Worm (Caenorhabditis elegans) whole organism, young adult: ENCODE measurements around the gene try-11.

Experiments used
- B0035.1 ChIP-seq: sonication (generic microtip); optimal IDR thresholded peaks from 2 replicates; lab custom pipeline; 2016; ENCODE audit warnings: missing genetic modification characterization, mild to moderate bottlenecking, missing compliant biosample characterization, missing genotype, missing genetic modification reagents
- B0336.3 ChIP-seq: fragments of 200-800 bp; sonication (Bioruptor generic); IDR thresholded peaks from 2 replicates; pipeline ENCODE4 v1.3.6; 2022; ENCODE audit warnings: missing genetic modification characterization, missing compliant biosample characterization
- C06A6.2 ChIP-seq: fragments of 200-800 bp; sonication (Bioruptor generic); conservative IDR thresholded peaks from 2 replicates; pipeline ENCODE4 v1.3.6; 2022; ENCODE audit warnings: missing genetic modification characterization, missing compliant biosample characterization
- C17E4.6 ChIP-seq: fragments of 200-800 bp; sonication (Bioruptor generic); IDR thresholded peaks from 2 replicates; pipeline ENCODE4 v1.3.6; 2022; ENCODE audit warnings: missing genetic modification reagents, missing genetic modification characterization, missing compliant biosample characterization
- F33H1.4 ChIP-seq: fragments of 200-800 bp; sonication (Bioruptor generic); IDR thresholded peaks from 2 replicates; pipeline ENCODE4 v1.3.6; 2022; ENCODE audit warnings: missing genetic modification reagents, missing genetic modification characterization, missing compliant biosample characterization
- F49E8.2 ChIP-seq: sonication (generic microtip); optimal IDR thresholded peaks from 3 replicates; lab custom pipeline; 2017; ENCODE audit warnings: missing genetic modification characterization, mild to moderate bottlenecking, missing compliant biosample characterization, antibody characterized with exemption, moderate library complexity; ENCODE audit not compliant: insufficient read depth
- F52B5.7 ChIP-seq: sonication (generic microtip); optimal IDR thresholded peaks from 2 replicates; lab custom pipeline; 2016; ENCODE audit warnings: mild to moderate bottlenecking, missing genetic modification characterization, missing compliant biosample characterization
- K11D2.4 ChIP-seq: fragments of 200-800 bp; sonication (Bioruptor generic); IDR thresholded peaks from 2 replicates; pipeline ENCODE4 v1.3.6; 2022; ENCODE audit warnings: missing genetic modification reagents, missing genetic modification characterization, missing compliant biosample characterization
- T07F8.4 ChIP-seq: sonication (generic microtip); optimal IDR thresholded peaks from 2 replicates; lab custom pipeline; 2016; ENCODE audit warnings: mild to moderate bottlenecking, missing genetic modification characterization, moderate library complexity, missing compliant biosample characterization
- T26A5.8 ChIP-seq: sonication (generic microtip); optimal IDR thresholded peaks from 2 replicates; lab custom pipeline; 2016; ENCODE audit warnings: missing genetic modification characterization, missing compliant biosample characterization
- Y79H2A.3 ChIP-seq: fragments of 200-800 bp; sonication (Bioruptor generic); conservative IDR thresholded peaks from 2 replicates; pipeline ENCODE4 v1.3.6; 2022; ENCODE audit warnings: missing genetic modification reagents, missing genetic modification characterization, missing compliant biosample characterization
- ZK185.1 ChIP-seq: sonication (generic microtip); optimal IDR thresholded peaks from 2 replicates; lab custom pipeline; 2016; ENCODE audit warnings: mild to moderate bottlenecking, missing genetic modification characterization, missing compliant biosample characterization; ENCODE audit not compliant: poor library complexity, severe bottlenecking
- akir-1 ChIP-seq: fragments of 200-800 bp; sonication (Bioruptor generic); optimal IDR thresholded peaks from 2 replicates; lab custom pipeline; 2018; ENCODE audit warnings: mild to moderate bottlenecking, missing genetic modification characterization, moderate library complexity, missing compliant biosample characterization
- ama-1 ChIP-seq, 3 experiments: fragments of 150-350 bp in 1 of 3; sonication (generic microtip) in 2 of 3; optimal IDR thresholded peaks; 2 replicates each; lab custom pipeline; 2014 to 2018; ENCODE audit warnings: missing biosample characterization in 2 of 3, missing genetic modification characterization in 2 of 3, missing genetic modification reagents in 2 of 3
- atf-7 ChIP-seq: sonication (generic microtip); optimal IDR thresholded peaks from 2 replicates; lab custom pipeline; 2017; ENCODE audit warnings: mild to moderate bottlenecking, missing genetic modification characterization, missing compliant biosample characterization
- attf-5 ChIP-seq: fragments of 200-800 bp; sonication (Bioruptor generic); optimal IDR thresholded peaks from 2 replicates; lab custom pipeline; 2018; ENCODE audit warnings: mild to moderate bottlenecking, missing genetic modification characterization, missing compliant biosample characterization
- attf-6 ChIP-seq: fragments of 200-800 bp; sonication (Bioruptor generic); IDR thresholded peaks from 2 replicates; pipeline ENCODE4 v1.3.6; 2022; ENCODE audit warnings: missing genetic modification reagents, missing genetic modification characterization, missing compliant biosample characterization
- cebp-2 ChIP-seq: fragments of 200-800 bp; sonication (Bioruptor generic); IDR thresholded peaks from 2 replicates; pipeline ENCODE4 v1.3.6; 2022; ENCODE audit warnings: missing genetic modification characterization, missing compliant biosample characterization
- dox-1 ChIP-seq: fragments of 200-800 bp; sonication (Bioruptor generic); IDR thresholded peaks from 2 replicates; pipeline ENCODE4 v1.3.6; 2022; ENCODE audit warnings: missing genetic modification reagents, missing genetic modification characterization, missing compliant biosample characterization
- ekl-4 ChIP-seq: fragments of 200-800 bp; sonication (Bioruptor generic); IDR thresholded peaks from 2 replicates; pipeline ENCODE4 v1.3.6; 2022; ENCODE audit warnings: missing genetic modification reagents, missing genetic modification characterization, missing compliant biosample characterization
- ets-4 ChIP-seq: fragments of 200-800 bp; sonication (Bioruptor generic); optimal IDR thresholded peaks from 2 replicates; lab custom pipeline; 2018; ENCODE audit warnings: mild to moderate bottlenecking, missing genetic modification characterization, missing compliant biosample characterization
- hrde-1 ChIP-seq: sonication (generic microtip); optimal IDR thresholded peaks from 2 replicates; lab custom pipeline; 2016; ENCODE audit warnings: missing genetic modification characterization, mild to moderate bottlenecking, missing compliant biosample characterization, moderate library complexity, missing genotype, missing genetic modification reagents, borderline replicate concordance
- hsf-1 ChIP-seq: fragments of 200-800 bp; sonication (Bioruptor generic); IDR thresholded peaks from 2 replicates; pipeline ENCODE4 v1.3.6; 2022; ENCODE audit warnings: missing genetic modification reagents, missing genetic modification characterization, missing compliant biosample characterization
- let-607 ChIP-seq, 2 experiments: fragments of 200-800 bp in 1 of 2; sonication (Bioruptor generic) in 1 of 2; sonication (generic microtip) in 1 of 2; optimal IDR thresholded peaks; 2 replicates each; lab custom pipeline; 2016 to 2018; ENCODE audit warnings: mild to moderate bottlenecking in 2 of 2, missing compliant biosample characterization in 2 of 2, missing genetic modification characterization in 2 of 2, moderate library complexity in 2 of 2, missing genotype in 1 of 2
- lin-26 ChIP-seq: fragments of 200-800 bp; sonication (Bioruptor generic); IDR thresholded peaks from 2 replicates; pipeline ENCODE4 v1.3.6; 2022; ENCODE audit warnings: missing genetic modification reagents, missing genetic modification characterization, missing compliant biosample characterization
- lin-35 ChIP-seq, 3 experiments: fragments of 150-350 bp in 2 of 3; sonication (generic microtip) in 1 of 3; optimal IDR thresholded peaks; 2 replicates each; lab custom pipeline; 2014 to 2018; ENCODE audit warnings: missing biosample characterization in 3 of 3, missing genetic modification characterization in 3 of 3, missing genetic modification reagents in 3 of 3
- madf-10 ChIP-seq: sonication (generic microtip); optimal IDR thresholded peaks from 2 replicates; lab custom pipeline; 2016; ENCODE audit warnings: mild to moderate bottlenecking, missing genetic modification characterization, missing compliant biosample characterization
- madf-3 ChIP-seq: fragments of 200-800 bp; sonication (Bioruptor generic); IDR thresholded peaks from 2 replicates; pipeline ENCODE4 v1.3.6; 2022; ENCODE audit warnings: missing genetic modification reagents, missing genetic modification characterization, missing compliant biosample characterization
- madf-8 ChIP-seq: fragments of 200-800 bp; sonication (Bioruptor generic); conservative IDR thresholded peaks from 2 replicates; pipeline ENCODE4 v1.3.6; 2022; ENCODE audit warnings: missing genetic modification reagents, missing genetic modification characterization, missing compliant biosample characterization
- mel-28 ChIP-seq: sonication (generic microtip); optimal IDR thresholded peaks from 2 replicates; lab custom pipeline; 2016; ENCODE audit warnings: borderline replicate concordance, mild to moderate bottlenecking, missing genetic modification characterization, missing compliant biosample characterization
- mes-4 ChIP-seq: sonication (generic microtip); optimal IDR thresholded peaks from 2 replicates; lab custom pipeline; 2016; ENCODE audit warnings: missing genotype, missing genetic modification characterization, missing compliant biosample characterization
- mxl-1 ChIP-seq: sonication (generic microtip); optimal IDR thresholded peaks from 2 replicates; lab custom pipeline; 2016; ENCODE audit warnings: missing genetic modification characterization, missing compliant biosample characterization
- nfyb-1 ChIP-seq: fragments of 200-800 bp; sonication (Bioruptor generic); IDR thresholded peaks from 2 replicates; pipeline ENCODE4 v1.3.6; 2022; ENCODE audit warnings: missing genetic modification reagents, missing genetic modification characterization, missing compliant biosample characterization
- nhr-27 ChIP-seq: fragments of 200-800 bp; sonication (Bioruptor generic); optimal IDR thresholded peaks from 2 replicates; lab custom pipeline; 2018; ENCODE audit warnings: mild to moderate bottlenecking, missing genetic modification characterization, moderate library complexity, missing compliant biosample characterization
- pbrm-1 ChIP-seq: fragments of 200-800 bp; sonication (Bioruptor generic); IDR thresholded peaks from 2 replicates; pipeline ENCODE4 v1.3.6; 2022; ENCODE audit warnings: missing genetic modification reagents, missing genetic modification characterization, missing compliant biosample characterization
- pha-4 ChIP-seq: fragments of 150-350 bp; sonication (generic microtip); optimal IDR thresholded peaks from 2 replicates; lab custom pipeline; 2014; ENCODE audit warnings: missing biosample characterization, missing genetic modification reagents, missing genetic modification characterization
- rec-8 ChIP-seq, 2 experiments: sonication (generic microtip); optimal IDR thresholded peaks; 2 replicates each; lab custom pipeline; 2016; ENCODE audit warnings: mild to moderate bottlenecking in 2 of 2, missing genetic modification characterization in 2 of 2, missing genetic modification reagents in 2 of 2, missing genotype in 2 of 2, missing biosample characterization in 1 of 2, missing compliant biosample characterization in 1 of 2, moderate library complexity in 1 of 2
- snpc-1.1 ChIP-seq: sonication (generic microtip); optimal IDR thresholded peaks from 2 replicates; lab custom pipeline; 2017; ENCODE audit warnings: missing genetic modification characterization, mild to moderate bottlenecking, missing compliant biosample characterization, antibody characterized with exemption, moderate library complexity, missing genotype, missing genetic modification reagents; ENCODE audit not compliant: insufficient read depth
- tbx-9 ChIP-seq: sonication (generic microtip); optimal IDR thresholded peaks from 2 replicates; lab custom pipeline; 2016; ENCODE audit warnings: borderline replicate concordance, missing genetic modification characterization, inconsistent platforms, missing compliant biosample characterization
- zim-3 ChIP-seq: sonication (generic microtip); optimal IDR thresholded peaks from 2 replicates; lab custom pipeline; 2017; ENCODE audit warnings: mild to moderate bottlenecking, missing genetic modification characterization, moderate library complexity, missing compliant biosample characterization
- ztf-18 ChIP-seq: sonication (generic microtip); optimal IDR thresholded peaks from 2 replicates; lab custom pipeline; 2016; ENCODE audit warnings: missing genotype, mild to moderate bottlenecking, missing genetic modification characterization, missing compliant biosample characterization
- ztf-3 ChIP-seq: fragments of 200-800 bp; sonication (Bioruptor generic); optimal IDR thresholded peaks from 2 replicates; lab custom pipeline; 2018; ENCODE audit warnings: mild to moderate bottlenecking, missing genetic modification characterization, missing compliant biosample characterization

Gene try-11

ce11 chrV:7428880-7429279 lies 22.6 kb upstream of the try-11 start, which contains the start of gene srw-69:
Gene srw-69 (minus strand): TSS chrV:7428980.
- TF ChIP-seq F49E8.2 (tag; lab: Kevin White, UChicago) (no peak), B0035.1 (no peak), mes-4 (tag; lab: Kevin White, UChicago) (no peak), F33H1.4 (GFP tag; lab: Robert Waterston, UW) (no peak), T07F8.4 (tag; lab: Kevin White, UChicago) (no peak), lin-26 (GFP tag; lab: Robert Waterston, UW) (no peak), akir-1 (GFP tag; lab: Kevin White, UChicago) (no peak), ekl-4 (GFP tag; lab: Robert Waterston, UW) (no peak), mel-28 (no peak), cebp-2 (no peak), nhr-27 (tag; lab: Kevin White, UChicago) (no peak), C17E4.6 (GFP tag; lab: Robert Waterston, UW) (no peak)

DNA sequence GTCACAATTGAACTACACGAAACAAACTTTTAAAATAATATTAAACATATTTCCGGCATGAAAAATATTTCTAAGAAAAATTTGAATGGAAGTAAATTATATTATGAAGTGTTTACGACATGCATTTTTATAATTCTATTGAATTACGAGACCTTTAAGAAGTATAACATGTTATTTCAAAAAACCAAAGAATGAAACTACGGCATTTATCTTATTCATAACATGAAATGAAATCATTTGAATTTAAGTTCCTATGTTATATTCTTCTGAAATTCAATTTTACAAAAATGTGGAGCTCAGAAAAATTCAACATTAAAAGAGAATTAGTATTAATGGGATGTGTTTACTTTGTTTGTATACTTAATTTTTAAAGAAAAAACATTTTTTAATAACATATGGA lies 20.5 kb upstream of the try-11 start, which contains the start of gene srw-71:
Gene srw-71 (minus strand): TSS at position 101 of the 400 bp plus-strand sequence.
- TF ChIP-seq ekl-4 (GFP tag; lab: Robert Waterston, UW) = no peak
- TF ChIP-seq pha-4 (tag; lab: Kevin White, UChicago) = no peak
- no peak for TF ChIP-seq C17E4.6 (GFP tag; lab: Robert Waterston, UW)
- no peak for TF ChIP-seq attf-6 (GFP tag; lab: Robert Waterston, UW)
- TF ChIP-seq pbrm-1 (GFP tag; lab: Robert Waterston, UW) = no peak
- no peak for TF ChIP-seq T26A5.8 (tag; lab: Kevin White, UChicago)
- TF ChIP-seq ztf-18 (tag; lab: Kevin White, UChicago) = no peak
- TF ChIP-seq madf-8 (GFP tag; lab: Robert Waterston, UW) = no peak
- TF ChIP-seq hsf-1 (GFP tag; lab: Robert Waterston, UW) = no peak
- no peak for TF ChIP-seq Y79H2A.3 (GFP tag; lab: Robert Waterston, UW)
- TF ChIP-seq snpc-1.1 (tag; lab: Kevin White, UChicago) = no peak
- no peak for TF ChIP-seq rec-8 (tag; optimal IDR thresholded peaks at IDR 0.05; lab: Kevin White, UChicago)

ce11 chrV:7432441-7433146 lies 18.9 kb upstream of the try-11 start:
- TF ChIP-seq atf-7 (peak; percentile 39), mxl-1 (tag; lab: Kevin White, UChicago) (peak; percentile 4), K11D2.4 (GFP tag; lab: Robert Waterston, UW) (no peak; the same call in 1 of the 2 replicates), pha-4 (tag; lab: Kevin White, UChicago) (peak; percentile 83), hrde-1 (tag; lab: Kevin White, UChicago) (no peak), ZK185.1 (peak; percentile 17), attf-5 (GFP tag; lab: Kevin White, UChicago) (peak; percentile 50), lin-35 (GFP tag; optimal IDR thresholded peaks at IDR 0.05; lab: Kevin White, UChicago) (peak in 1 of 3 experiments; percentile 29), ama-1 (optimal IDR thresholded peaks at IDR 0.05; lab: Kevin White, UChicago) (peak; percentile 88), ama-1 (GFP tag; optimal IDR thresholded peaks at IDR 0.05; lab: Kevin White, UChicago) (no peak), dox-1 (GFP tag; lab: Robert Waterston, UW) (peak; percentile 65), pbrm-1 (GFP tag; lab: Robert Waterston, UW) (peak; percentile 64; the same call in 1 of the 2 replicates), ekl-4 (GFP tag; lab: Robert Waterston, UW) (0 out of 2 replicates have a peak, but pooled peaks have one; percentile 8), nfyb-1 (GFP tag; lab: Robert Waterston, UW) (peak; percentile 79), madf-10 (tag; lab: Kevin White, UChicago) (peak; percentile 82), C06A6.2 (GFP tag; lab: Robert Waterston, UW) (peak; percentile 59), tbx-9 (tag; lab: Kevin White, UChicago) (peak; percentile 81), ets-4 (GFP tag; lab: Kevin White, UChicago) (peak; percentile 63), B0336.3 (peak; percentile 67), let-607 (tag; optimal IDR thresholded peaks at IDR 0.05; lab: Kevin White, UChicago) (peak in 1 of 2 experiments; percentile 42), madf-3 (GFP tag; lab: Robert Waterston, UW) (0 out of 2 replicates have a peak, but pooled peaks have one; percentile 2), zim-3 (peak; percentile 65), ztf-3 (peak; percentile 22), nhr-27 (tag; lab: Kevin White, UChicago) (peak; percentile 33), F52B5.7 (tag; lab: Kevin White, UChicago) (peak; percentile 96)
